Worm (Caenorhabditis elegans) whole organism, midembryonic: ENCODE measurements around the gene zyg-11.
A peak's percentile ranks its signal among the peaks of the same experiment; 100 is the strongest.

Experiments
- T22C8.4 ChIP-seq: fragments of 200-800 bp; sonication (Bioruptor generic); IDR thresholded peaks from 2 replicates; pipeline ENCODE4 v1.3.6; 2022; ENCODE audit warnings: missing genetic modification characterization, missing compliant biosample characterization
- cog-1 ChIP-seq: sonication (generic microtip); optimal IDR thresholded peaks from 2 replicates; lab custom pipeline; 2016; ENCODE audit warnings: missing genetic modification characterization, missing compliant biosample characterization
- flt-1 ChIP-seq: fragments of 200-800 bp; sonication (Bioruptor generic); IDR thresholded peaks from 2 replicates; pipeline ENCODE4 v1.3.6; 2022; ENCODE audit warnings: missing genetic modification characterization, missing compliant biosample characterization
- klf-2 ChIP-seq: fragments of 200-800 bp; sonication (Bioruptor generic); conservative IDR thresholded peaks from 2 replicates; pipeline ENCODE4 v1.3.6; 2022; ENCODE audit warnings: missing genetic modification reagents, missing genetic modification characterization, missing compliant biosample characterization
- med-1 ChIP-seq: sonication (generic microtip); optimal IDR thresholded peaks from 2 replicates; lab custom pipeline; 2017; ENCODE audit warnings: missing genetic modification characterization, mild to moderate bottlenecking, missing compliant biosample characterization, antibody characterized with exemption, missing genetic modification reagents; ENCODE audit not compliant: insufficient read depth
- ref-1 ChIP-seq: fragments of 200-800 bp; sonication (Bioruptor generic); conservative IDR thresholded peaks from 2 replicates; pipeline ENCODE4 v1.3.6; 2022; ENCODE audit warnings: missing genetic modification reagents, missing genetic modification characterization, missing compliant biosample characterization
- tab-1 ChIP-seq: fragments of 200-800 bp; sonication (Bioruptor generic); IDR thresholded peaks from 2 replicates; pipeline ENCODE4 v1.3.6; 2022; ENCODE audit warnings: missing genetic modification characterization, missing compliant biosample characterization
- ztf-23 ChIP-seq: fragments of 200-800 bp; sonication (Bioruptor generic); IDR thresholded peaks from 2 replicates; pipeline ENCODE4 v1.3.6; 2022; ENCODE audit warnings: missing genetic modification reagents, missing genetic modification characterization, missing compliant biosample characterization
- ztf-29 ChIP-seq: fragments of 200-800 bp; sonication (Bioruptor generic); IDR thresholded peaks from 2 replicates; pipeline ENCODE4 v1.3.6; 2022; ENCODE audit warnings: missing genetic modification reagents, missing genetic modification characterization, missing compliant biosample characterization

Gene zyg-11

DNA sequence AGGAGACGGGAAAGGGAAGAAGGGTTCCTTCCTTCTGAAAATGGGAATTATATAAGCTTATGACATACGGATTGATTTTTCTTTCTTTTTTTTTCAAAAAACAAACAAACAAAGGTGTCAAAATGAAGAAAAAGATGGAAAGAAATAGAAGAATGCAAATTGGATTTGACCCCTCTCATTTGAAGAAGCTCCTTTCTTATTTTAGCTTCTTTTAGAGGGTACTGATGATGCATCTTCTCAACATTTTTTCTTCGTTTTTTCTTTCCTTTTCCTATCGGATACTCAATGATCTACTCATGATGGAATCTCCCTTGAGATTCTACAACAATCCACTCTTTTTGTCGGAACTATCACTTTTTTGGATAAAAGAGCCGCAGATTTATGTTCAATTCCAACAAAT, 27.3 kb upstream of the zyg-11 start:
- no peak for TF ChIP-seq ztf-29 (GFP tag; lab: Robert Waterston, UW)
- no peak for TF ChIP-seq T22C8.4 (GFP tag; lab: Robert Waterston, UW)

- TF ChIP-seq ztf-23 (GFP tag; lab: Robert Waterston, UW) = no peak
- TF ChIP-seq cog-1 (tag; lab: Kevin White, UChicago) = no peak
- TF ChIP-seq klf-2 (GFP tag; lab: Robert Waterston, UW) = no peak
- TF ChIP-seq flt-1 (GFP tag; lab: Robert Waterston, UW) = no peak
- no peak for TF ChIP-seq ztf-29 (GFP tag; lab: Robert Waterston, UW)
- TF ChIP-seq tab-1 = no peak
Measured at ce11 chrII:7991279-7991678, 26.2 kb upstream of the zyg-11 start.

DNA sequence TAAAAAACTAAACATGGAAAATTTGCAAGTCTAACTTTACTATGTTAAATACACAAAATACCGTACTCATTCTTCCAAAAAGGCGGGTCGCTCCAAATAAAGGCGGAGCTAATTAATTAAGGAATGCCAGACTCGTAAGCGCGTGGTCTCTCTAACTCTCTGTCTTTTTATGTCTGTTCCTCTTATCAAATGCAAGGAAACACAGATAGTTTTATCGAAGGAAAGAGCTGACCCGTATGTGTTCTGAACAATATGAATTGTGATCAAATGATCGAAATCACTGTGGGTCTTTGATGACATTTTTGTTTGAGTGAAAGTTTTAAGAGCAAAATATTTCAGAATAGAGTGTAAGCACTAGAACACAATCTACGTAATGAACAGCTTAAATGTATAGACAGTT, 16.1 kb upstream of the zyg-11 start:
- no peak for TF ChIP-seq flt-1 (GFP tag; lab: Robert Waterston, UW)
- no peak for TF ChIP-seq cog-1 (tag; lab: Kevin White, UChicago)
- no peak for TF ChIP-seq tab-1
- no peak for TF ChIP-seq med-1
- no peak for TF ChIP-seq T22C8.4 (GFP tag; lab: Robert Waterston, UW)
- no peak for TF ChIP-seq ztf-29 (GFP tag; lab: Robert Waterston, UW)
- TF ChIP-seq klf-2 (GFP tag; lab: Robert Waterston, UW) = no peak
- no peak for TF ChIP-seq ztf-23 (GFP tag; lab: Robert Waterston, UW)
- TF ChIP-seq ref-1 (GFP tag; lab: Robert Waterston, UW) = no peak

DNA sequence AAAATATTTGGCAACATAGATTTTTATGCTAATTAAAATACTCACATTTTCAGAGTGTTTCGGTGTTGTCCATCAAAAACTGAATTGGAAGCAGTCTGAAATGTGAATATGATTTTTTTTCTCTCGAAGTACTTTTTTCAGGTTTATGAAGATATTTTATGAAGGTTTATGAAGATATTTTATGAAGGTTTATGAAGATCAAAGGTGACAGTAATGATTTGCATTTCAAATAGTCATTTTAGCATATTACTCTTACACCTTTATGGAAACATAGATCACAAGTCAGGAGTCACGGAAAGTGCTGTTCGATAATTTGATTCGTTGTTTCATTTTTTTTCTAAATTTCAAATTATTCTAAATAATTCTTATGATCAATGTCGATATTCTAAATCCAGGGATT, 13.3 kb upstream of the zyg-11 start, which contains the start of gene pgp-11:
Gene pgp-11 (minus strand): TSS at position 101 of the 400 bp plus-strand sequence.
- TF ChIP-seq tab-1 (no peak), ztf-23 (GFP tag; lab: Robert Waterston, UW) (no peak), T22C8.4 (GFP tag; lab: Robert Waterston, UW) (no peak), klf-2 (GFP tag; lab: Robert Waterston, UW) (no peak), ref-1 (GFP tag; lab: Robert Waterston, UW) (no peak)

ce11 chrII:8004752-8005151, 12.7 kb upstream of the zyg-11 start:
- TF ChIP-seq klf-2 (GFP tag; lab: Robert Waterston, UW) (no peak), tab-1 (no peak), med-1 (no peak), ztf-29 (GFP tag; lab: Robert Waterston, UW) (no peak), ref-1 (GFP tag; lab: Robert Waterston, UW) (no peak), T22C8.4 (GFP tag; lab: Robert Waterston, UW) (no peak), flt-1 (GFP tag; lab: Robert Waterston, UW) (no peak), cog-1 (tag; lab: Kevin White, UChicago) (no peak), ztf-23 (GFP tag; lab: Robert Waterston, UW) (no peak)

- TF ChIP-seq tab-1 = no peak
- TF ChIP-seq ztf-23 (GFP tag; lab: Robert Waterston, UW) = no peak
- TF ChIP-seq ztf-29 (GFP tag; lab: Robert Waterston, UW) = no peak
- TF ChIP-seq T22C8.4 (GFP tag; lab: Robert Waterston, UW) = no peak
- no peak for TF ChIP-seq ref-1 (GFP tag; lab: Robert Waterston, UW)
- TF ChIP-seq flt-1 (GFP tag; lab: Robert Waterston, UW) = no peak
- no peak for TF ChIP-seq cog-1 (tag; lab: Kevin White, UChicago)
- no peak for TF ChIP-seq med-1
- no peak for TF ChIP-seq klf-2 (GFP tag; lab: Robert Waterston, UW)
Measured at ce11 chrII:8006962-8007361, 10.5 kb upstream of the zyg-11 start.

ce11 chrII:8008334-8008733, 9.1 kb upstream of the zyg-11 start, which contains the start of gene glna-2:
glna-2 (plus strand) TSS chrII:8008634.
- TF ChIP-seq med-1 (no peak), cog-1 (tag; lab: Kevin White, UChicago) (no peak), ref-1 (GFP tag; lab: Robert Waterston, UW) (no peak), T22C8.4 (GFP tag; lab: Robert Waterston, UW) (no peak), ztf-29 (GFP tag; lab: Robert Waterston, UW) (no peak), klf-2 (GFP tag; lab: Robert Waterston, UW) (no peak), tab-1 (no peak), flt-1 (GFP tag; lab: Robert Waterston, UW) (no peak), ztf-23 (GFP tag; lab: Robert Waterston, UW) (no peak)

DNA sequence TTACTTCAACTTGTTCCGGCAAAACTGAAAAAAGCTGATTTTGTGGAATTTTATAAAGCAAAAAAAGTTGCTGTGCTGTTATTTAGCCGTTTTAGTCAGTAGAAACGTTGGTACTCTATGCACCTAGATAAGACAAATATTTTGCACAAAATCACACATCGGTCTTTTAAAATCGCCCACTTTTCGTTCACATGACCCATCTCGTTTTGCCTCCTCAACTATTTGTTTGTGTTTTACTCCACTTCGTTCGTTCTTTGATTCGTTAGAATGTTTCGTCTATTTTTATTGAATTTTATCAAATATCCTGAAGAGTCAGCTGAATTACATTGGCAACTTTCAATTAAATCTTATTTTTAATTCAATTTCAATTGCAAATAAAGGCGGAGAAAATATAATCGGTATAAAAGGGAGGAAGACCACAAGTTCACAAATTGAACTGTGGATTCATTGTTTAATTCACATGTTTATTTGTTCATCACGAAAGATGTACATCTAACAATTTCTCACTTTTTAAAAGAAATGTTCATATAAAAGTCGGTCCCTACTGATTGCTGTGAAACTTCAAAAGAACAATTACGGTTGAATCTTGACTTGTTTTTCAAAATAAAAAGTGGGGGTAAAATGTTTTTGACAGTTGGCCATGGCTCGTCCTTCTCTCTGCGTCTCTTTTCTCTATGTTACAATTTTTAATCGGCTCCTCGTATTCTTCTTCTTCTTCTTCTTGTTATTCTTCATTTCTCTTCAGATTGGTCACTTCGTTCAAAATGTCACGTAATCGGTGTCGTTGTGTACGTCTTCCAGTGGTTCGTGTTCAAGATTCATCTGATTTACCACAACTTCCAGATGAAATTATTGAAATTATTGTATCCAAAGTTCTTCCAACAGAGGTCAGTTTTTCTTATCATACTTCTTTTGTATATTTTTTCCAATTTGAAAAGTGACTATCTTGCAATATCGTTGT, 5.1 kb upstream of the zyg-11 start, which contains the start of gene DH11.2:
Gene DH11.2 (plus strand): TSS at position 746 of the 961 bp plus-strand sequence.
- TF ChIP-seq ref-1 (GFP tag; lab: Robert Waterston, UW) = no peak
- TF ChIP-seq med-1 = no peak
- TF ChIP-seq ztf-29 (GFP tag; lab: Robert Waterston, UW) = no peak
- TF ChIP-seq flt-1 (GFP tag; lab: Robert Waterston, UW) = no peak
- no peak for TF ChIP-seq tab-1
- no peak for TF ChIP-seq klf-2 (GFP tag; lab: Robert Waterston, UW)
- no peak for TF ChIP-seq ztf-23 (GFP tag; lab: Robert Waterston, UW)
- TF ChIP-seq T22C8.4 (GFP tag; lab: Robert Waterston, UW) = no peak
- no peak for TF ChIP-seq cog-1 (tag; lab: Kevin White, UChicago)

DNA sequence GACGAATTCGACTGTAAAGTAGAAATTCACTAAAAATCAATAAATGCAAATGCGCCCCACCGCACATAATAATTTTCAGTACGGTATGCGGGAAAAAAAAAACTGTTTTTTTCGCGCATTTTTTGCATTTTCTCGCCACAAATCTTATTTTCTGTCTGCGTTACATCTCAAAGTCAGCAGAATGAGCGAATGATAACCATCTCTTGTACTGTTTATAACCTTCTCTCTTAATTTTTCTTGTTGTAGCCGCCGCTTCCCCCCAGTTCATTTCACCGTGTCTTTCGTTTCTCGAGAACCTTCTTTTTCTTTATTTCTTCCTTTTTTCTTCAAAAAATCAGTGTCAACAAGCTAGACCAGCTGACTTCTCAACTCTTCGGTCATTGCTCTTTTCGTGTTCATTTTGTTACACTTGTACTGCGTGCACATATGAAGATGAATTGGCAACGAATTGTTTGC, 2.0 kb upstream of the zyg-11 start:
- no peak for TF ChIP-seq flt-1 (GFP tag; lab: Robert Waterston, UW)
- 0 out of 2 replicates have a peak, but pooled peaks have one; percentile 13 for TF ChIP-seq T22C8.4 (GFP tag; lab: Robert Waterston, UW)
